Worm (Caenorhabditis elegans) whole organism, L3 larva: Measurements from ENCODE around the gene grd-6.

Source experiments
- nhr-76 ChIP-seq: fragments of 150-350 bp; sonication (generic microtip); optimal IDR thresholded peaks from 5 replicates; lab custom pipeline; 2014; ENCODE audit warnings: missing biosample characterization, missing genetic modification characterization
- skn-1 ChIP-seq: fragments of 150-350 bp; optimal IDR thresholded peaks from 2 replicates; lab custom pipeline; 2014; ENCODE audit warnings: missing biosample characterization, missing genetic modification characterization
- snpc-4 ChIP-seq: fragments of 150-350 bp; optimal IDR thresholded peaks from 2 replicates; lab custom pipeline; 2014; ENCODE audit warnings: missing biosample characterization, missing genetic modification characterization
- unc-39 ChIP-seq: sonication (generic microtip); optimal IDR thresholded peaks from 4 replicates; lab custom pipeline; 2017; ENCODE audit warnings: missing biosample characterization, missing genetic modification characterization

DNA sequence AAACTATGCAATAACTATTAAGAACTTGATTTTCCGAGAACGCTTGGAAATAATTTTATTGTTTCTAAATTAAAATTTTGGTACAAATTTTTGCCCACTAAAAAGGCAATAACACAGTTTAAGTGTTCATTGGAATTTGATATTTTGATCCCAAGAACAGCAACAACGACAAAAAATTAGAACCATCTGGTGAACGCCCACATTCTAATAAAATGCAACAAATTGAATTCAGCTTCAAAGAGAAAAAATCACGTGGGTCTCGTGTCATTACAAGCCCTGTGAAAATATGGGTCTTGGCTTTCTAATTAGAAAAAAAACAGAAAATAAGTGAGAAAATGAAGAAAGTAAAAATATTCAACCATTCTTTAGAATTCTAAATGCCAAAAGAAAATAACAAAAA is 50.2 kb downstream of the grd-6 start:
- TF ChIP-seq snpc-4 (tag; lab: Kevin White, UChicago), result no peak
- TF ChIP-seq unc-39, result no peak
- no peak for TF ChIP-seq nhr-76 (tag; lab: Kevin White, UChicago)
- TF ChIP-seq skn-1, result no peak
